Fruit fly (Drosophila melanogaster) Kc167 (cell line): ENCODE data around the gene Secp43.

ENCODE experiments used
- Myc ChIP-seq: fragments of >200 bp; optimal IDR thresholded peaks from 2 replicates; lab custom pipeline; 2017; ENCODE audit warnings: missing external identifiers
- Sin3A ChIP-seq: fragments of >200 bp; optimal IDR thresholded peaks from 2 replicates; lab custom pipeline; 2018; ENCODE audit warnings: missing external identifiers
- h ChIP-seq: fragments of >200 bp; optimal IDR thresholded peaks from 3 replicates; lab custom pipeline; 2018; ENCODE audit warnings: missing external identifiers
- insv ChIP-seq: fragments of >200 bp; optimal IDR thresholded peaks from 3 replicates; lab custom pipeline; 2018; ENCODE audit warnings: missing external identifiers
- psq ChIP-seq: fragments of >200 bp; optimal IDR thresholded peaks from 2 replicates; lab custom pipeline; 2017; ENCODE audit warnings: missing external identifiers
- ttk ChIP-seq: sonication (Bioruptor generic); optimal IDR thresholded peaks from 2 replicates; lab custom pipeline; 2017; ENCODE audit warnings: missing external identifiers

Secp43 gene

dm6 chr2L:4448582-4449016 is 5.7 kb downstream of the Secp43 start, which contains the start of gene MFS18:
MFS18 (minus strand) TSS chr2L:4448635.
- TF ChIP-seq h (lab: Kevin White, UChicago) (no peak), insv (lab: Kevin White, UChicago) (no peak), psq (peak; percentile 40), Myc (lab: Kevin White, UChicago) (no peak), Sin3A (lab: Kevin White, UChicago) (no peak), ttk (lab: Kevin White, UChicago) (no peak)

- TF ChIP-seq Myc (lab: Kevin White, UChicago), result no peak
- no peak for TF ChIP-seq h (lab: Kevin White, UChicago)
- TF ChIP-seq ttk (lab: Kevin White, UChicago), result no peak
- TF ChIP-seq insv (lab: Kevin White, UChicago), result no peak
- no peak for TF ChIP-seq Sin3A (lab: Kevin White, UChicago)
- TF ChIP-seq psq, result no peak
Observed at dm6 chr2L:4444457-4444856, 9.8 kb downstream of the Secp43 start, which contains the start of the genes morgue and Elp3. morgue (minus strand) TSS chr2L:4444680. Elp3 (plus strand) TSS chr2L:4444732.

dm6 chr2L:4442010-4442587 is 12.2 kb downstream of the Secp43 start, which contains the start of the genes Sfp24F and CG15432:
Sfp24F (minus strand) TSS chr2L:4442060.
CG15432 (plus strand) TSS chr2L:4442320.
- TF ChIP-seq Sin3A (lab: Kevin White, UChicago), result no peak
- no peak for TF ChIP-seq Myc (lab: Kevin White, UChicago)
- TF ChIP-seq insv (lab: Kevin White, UChicago), result no peak
- TF ChIP-seq h (lab: Kevin White, UChicago), result no peak
- no peak for TF ChIP-seq ttk (lab: Kevin White, UChicago)
- no peak for TF ChIP-seq psq

dm6 chr2L:4440881-4441737 is 13.1 kb downstream of the Secp43 start, which contains the start of gene CG15431:
CG15431 (minus strand) TSS chr2L:4441282.
- no peak for TF ChIP-seq Sin3A (lab: Kevin White, UChicago)
- TF ChIP-seq h (lab: Kevin White, UChicago), result no peak
- no peak for TF ChIP-seq insv (lab: Kevin White, UChicago)
- TF ChIP-seq Myc (lab: Kevin White, UChicago), result no peak
- TF ChIP-seq psq, result no peak
- no peak for TF ChIP-seq ttk (lab: Kevin White, UChicago)

- TF ChIP-seq Myc (lab: Kevin White, UChicago) (no peak), ttk (lab: Kevin White, UChicago) (no peak), Sin3A (lab: Kevin White, UChicago) (no peak), insv (lab: Kevin White, UChicago) (no peak), h (lab: Kevin White, UChicago) (no peak), psq (no peak)
Observed at dm6 chr2L:4437487-4437886, 16.8 kb downstream of the Secp43 start, which contains the start of gene CG43056. CG43056 (plus strand) TSS chr2L:4437787.

dm6 chr2L:4433608-4434007 is 20.6 kb downstream of the Secp43 start, which contains the start of the genes CG34177 and CG34178:
CG34177 (plus strand) TSS chr2L:4433908.
CG34178 (plus strand) TSS chr2L:4433908.
- TF ChIP-seq Myc (lab: Kevin White, UChicago) (no peak), ttk (lab: Kevin White, UChicago) (no peak), Sin3A (lab: Kevin White, UChicago) (no peak), psq (no peak), h (lab: Kevin White, UChicago) (no peak), insv (lab: Kevin White, UChicago) (no peak)

- TF ChIP-seq ttk (lab: Kevin White, UChicago), result no peak
Observed at dm6 chr2L:4422154-4422553, 32.1 kb downstream of the Secp43 start.

dm6 chr2L:4418819-4419218 is 35.4 kb downstream of the Secp43 start:
- TF ChIP-seq Myc (lab: Kevin White, UChicago), result no peak
- no peak for TF ChIP-seq Sin3A (lab: Kevin White, UChicago)
- TF ChIP-seq psq, result no peak
- no peak for TF ChIP-seq h (lab: Kevin White, UChicago)
- TF ChIP-seq insv (lab: Kevin White, UChicago), result no peak
- TF ChIP-seq ttk (lab: Kevin White, UChicago), result no peak

dm6 chr2L:4417982-4418381 is 36.3 kb downstream of the Secp43 start:
- TF ChIP-seq psq (no peak), insv (lab: Kevin White, UChicago) (no peak), ttk (lab: Kevin White, UChicago) (no peak), h (lab: Kevin White, UChicago) (no peak), Myc (lab: Kevin White, UChicago) (no peak), Sin3A (lab: Kevin White, UChicago) (no peak)

- TF ChIP-seq insv (lab: Kevin White, UChicago), result no peak
- TF ChIP-seq ttk (lab: Kevin White, UChicago), result no peak
- TF ChIP-seq Sin3A (lab: Kevin White, UChicago), result no peak
- TF ChIP-seq psq, result no peak
- TF ChIP-seq Myc (lab: Kevin White, UChicago), result no peak
Observed at dm6 chr2L:4416903-4417302, 37.4 kb downstream of the Secp43 start.

dm6 chr2L:4416089-4416488 is 38.2 kb downstream of the Secp43 start:
- TF ChIP-seq psq (no peak), ttk (lab: Kevin White, UChicago) (no peak), Sin3A (lab: Kevin White, UChicago) (no peak), h (lab: Kevin White, UChicago) (no peak), insv (lab: Kevin White, UChicago) (no peak), Myc (lab: Kevin White, UChicago) (no peak)
